Fruit fly (Drosophila melanogaster) ovary, adult (tissue): ENCODE data around the gene Osi19.

Experiments
- CG17801 ChIP-seq: fragments of 200-800 bp; optimal IDR thresholded peaks from 2 replicates; lab custom pipeline; 2019; ENCODE audit warnings: missing biosample characterization, mild to moderate bottlenecking, missing genetic modification characterization, moderate library complexity; ENCODE audit not compliant: partially characterized antibody

Gene Osi19

dm6 chr3R:6337397-6337796 is 2.2 kb downstream of the Osi19 start:
- no peak for TF ChIP-seq CG17801 (GFP tag; lab: Kevin White, UChicago)

dm6 chr3R:6339795-6340194 is 4.6 kb downstream of the Osi19 start, which contains the start of gene Osi20:
Gene Osi20, plus strand, starts transcription at chr3R:6340095.
- TF ChIP-seq CG17801 (GFP tag; lab: Kevin White, UChicago) = no peak

dm6 chr3R:6341668-6342067 is 6.5 kb downstream of the Osi19 start, which contains the start of gene CG17917:
Gene CG17917, plus strand, starts transcription at chr3R:6341968.
- no peak for TF ChIP-seq CG17801 (GFP tag; lab: Kevin White, UChicago)

- no peak for TF ChIP-seq CG17801 (GFP tag; lab: Kevin White, UChicago)
These were observed 7.5 kb downstream of the Osi19 start, which contains the start of gene CG10298 for dm6 chr3R:6342702-6343101. Gene CG10298, plus strand, starts transcription at chr3R:6343002.

dm6 chr3R:6343396-6344239 is 8.5 kb downstream of the Osi19 start, which contains the start of gene CG17919:
Gene CG17919, plus strand, starts transcription at chr3R:6344029.
- TF ChIP-seq CG17801 (GFP tag; lab: Kevin White, UChicago) = no peak

dm6 chr3R:6345814-6346213 is 10.7 kb downstream of the Osi19 start, which contains the start of the genes SmD2 and CG18048:
Gene SmD2, minus strand, starts transcription at chr3R:6345911.
Gene CG18048, plus strand, starts transcription at chr3R:6346111.
- peak; percentile 43 for TF ChIP-seq CG17801 (GFP tag; lab: Kevin White, UChicago)

- TF ChIP-seq CG17801 (GFP tag; lab: Kevin White, UChicago) = no peak
These were observed 13.8 kb downstream of the Osi19 start, which contains the start of gene Hr83 for dm6 chr3R:6348943-6349342. Gene Hr83, plus strand, starts transcription at chr3R:6349243.

dm6 chr3R:6350755-6351154 is 15.6 kb downstream of the Osi19 start, which contains the start of gene Pak:
Gene Pak, plus strand, starts transcription at chr3R:6350896.
- TF ChIP-seq CG17801 (GFP tag; lab: Kevin White, UChicago) = no peak

- TF ChIP-seq CG17801 (GFP tag; lab: Kevin White, UChicago) = no peak
These were observed 16.0 kb downstream of the Osi19 start for dm6 chr3R:6351181-6351580.

- no peak for TF ChIP-seq CG17801 (GFP tag; lab: Kevin White, UChicago)
These were observed 16.7 kb downstream of the Osi19 start for dm6 chr3R:6351696-6352378.

- TF ChIP-seq CG17801 (GFP tag; lab: Kevin White, UChicago) = no peak
These were observed 17.3 kb downstream of the Osi19 start for dm6 chr3R:6352436-6352835.

- TF ChIP-seq CG17801 (GFP tag; lab: Kevin White, UChicago) = no peak
These were observed 17.9 kb downstream of the Osi19 start for dm6 chr3R:6352893-6353623.

- TF ChIP-seq CG17801 (GFP tag; lab: Kevin White, UChicago) = peak; percentile 58
These were observed 18.6 kb downstream of the Osi19 start for dm6 chr3R:6353624-6354352.

dm6 chr3R:6354408-6354807 is 19.2 kb downstream of the Osi19 start:
- TF ChIP-seq CG17801 (GFP tag; lab: Kevin White, UChicago) = no peak
